Fruit fly (Drosophila melanogaster): ENCODE data around the gene Alr.

The Alr gene

dm6 chrX:19744003-19744488 is 4.1 kb upstream of the Alr start, which contains the start of the genes CG18809, COX6B, CG33932 and Rpp20 (continued):
- peak; percentile 59 for TF ChIP-seq CG13775 (GFP tag; optimal IDR thresholded peaks at IDR 0.05)
- no peak for TF ChIP-seq ap (GFP tag; IDR thresholded peaks at IDR 0.05)
- TF ChIP-seq CG31365 (tag; optimal IDR thresholded peaks at IDR 0.05): no peak
- no peak for TF ChIP-seq Lpt (GFP tag; optimal IDR thresholded peaks at IDR 0.05)
- TF ChIP-seq CG10209 (GFP tag; optimal IDR thresholded peaks at IDR 0.05): peak; percentile 52
- TF ChIP-seq ci (GFP tag; IDR thresholded peaks at IDR 0.05): peak; percentile 83
- TF ChIP-seq CG17612 (GFP tag; IDR thresholded peaks at IDR 0.05): peak; percentile 20; the same call in 1 of the 2 replicates
- peak; percentile 5 for TF ChIP-seq CG30020 (tag; optimal IDR thresholded peaks at IDR 0.05)
- TF ChIP-seq CG13424 (tag; optimal IDR thresholded peaks at IDR 0.05): peak; percentile 30
- peak; percentile 45 for TF ChIP-seq PHDP (tag; optimal IDR thresholded peaks at IDR 0.05)
- peak; percentile 78 for TF ChIP-seq Myb (GFP tag; optimal IDR thresholded peaks at IDR 0.05)
- no peak for TF ChIP-seq dimm (GFP tag; IDR thresholded peaks at IDR 0.05)
- no peak for TF ChIP-seq ac (GFP tag; optimal IDR thresholded peaks at IDR 0.05)
- TF ChIP-seq CG7745 (tag; optimal IDR thresholded peaks at IDR 0.05): no peak
- no peak for TF ChIP-seq exex (tag; optimal IDR thresholded peaks at IDR 0.05)
- no peak for TF ChIP-seq gsb (GFP tag; IDR thresholded peaks at IDR 0.05)
- TF ChIP-seq Kr (GFP tag; optimal IDR thresholded peaks at IDR 0.05): no peak
- TF ChIP-seq B-H1 (GFP tag; IDR thresholded peaks at IDR 0.05): no peak
- no peak for TF ChIP-seq wek (GFP tag; optimal IDR thresholded peaks at IDR 0.05)
- peak; percentile 95 for TF ChIP-seq CG10267 (tag; optimal IDR thresholded peaks at IDR 0.05)
- TF ChIP-seq Antp (GFP tag; optimal IDR thresholded peaks at IDR 0.05): peak; percentile 84
- TF ChIP-seq grn (GFP tag; optimal IDR thresholded peaks at IDR 0.05): peak; percentile 7
- TF ChIP-seq rib (GFP tag; IDR thresholded peaks at IDR 0.05): peak; percentile 75; the same call in 1 of the 2 replicates
- no peak for TF ChIP-seq pan (optimal IDR thresholded peaks at IDR 0.05)
- peak in 1 of 2 experiments; percentile 59 for TF ChIP-seq pan (GFP tag; optimal IDR thresholded peaks at IDR 0.05 in 1 of 2, IDR thresholded peaks at IDR 0.05 in 1 of 2)
- peak; percentile 43; the same call in 1 of the 3 replicates for TF ChIP-seq tgo (GFP tag; IDR thresholded peaks at IDR 0.05)
- TF ChIP-seq sima (GFP tag; optimal IDR thresholded peaks at IDR 0.05): no peak
- TF ChIP-seq al (GFP tag; IDR thresholded peaks at IDR 0.05): peak; percentile 63
- peak; percentile 56 for TF ChIP-seq CG10654 (GFP tag; optimal IDR thresholded peaks at IDR 0.05)
- TF ChIP-seq Doc2 (GFP tag; IDR thresholded peaks at IDR 0.05): no peak
- peak; percentile 89 for TF ChIP-seq CG15514 (GFP tag; optimal IDR thresholded peaks at IDR 0.05)
- peak; percentile 25; the same call in 1 of the 3 replicates for TF ChIP-seq croc (GFP tag; conservative IDR thresholded peaks at IDR 0.05)
- peak; percentile 84 for TF ChIP-seq CG7786 (GFP tag; optimal IDR thresholded peaks at IDR 0.05)
- TF ChIP-seq slou (GFP tag; optimal IDR thresholded peaks at IDR 0.05): no peak
- no peak for TF ChIP-seq Tbp (GFP tag; optimal IDR thresholded peaks at IDR 0.05)
- TF ChIP-seq CG2678 (tag; optimal IDR thresholded peaks at IDR 0.05): no peak
- TF ChIP-seq ttk (GFP tag; IDR thresholded peaks at IDR 0.05): peak; percentile 11; the same call in 1 of the 2 replicates
- no peak for TF ChIP-seq Ada2b (GFP tag; IDR thresholded peaks at IDR 0.05)
- peak; percentile 50 for TF ChIP-seq BtbVII (GFP tag; optimal IDR thresholded peaks at IDR 0.05)
- peak; percentile 83 for TF ChIP-seq CG13624 (GFP tag; optimal IDR thresholded peaks at IDR 0.05)
- TF ChIP-seq CG15011 (GFP tag; optimal IDR thresholded peaks at IDR 0.05): no peak
- peak; percentile 24; the same call in 1 of the 2 replicates for TF ChIP-seq Adf1 (GFP tag; IDR thresholded peaks at IDR 0.05)
- TF ChIP-seq dan (GFP tag; IDR thresholded peaks at IDR 0.05): no peak
- peak; percentile 74 for TF ChIP-seq Lhr (GFP tag; optimal IDR thresholded peaks at IDR 0.05)
- no peak for TF ChIP-seq eve (GFP tag; optimal IDR thresholded peaks at IDR 0.05)
- TF ChIP-seq pita (GFP tag; optimal IDR thresholded peaks at IDR 0.05): no peak
- no peak for TF ChIP-seq prd (optimal IDR thresholded peaks at IDR 0.05)
- peak; percentile 40; the same call in 1 of the 3 replicates for TF ChIP-seq prd (GFP tag; IDR thresholded peaks at IDR 0.05)
- TF ChIP-seq GATAe (GFP tag; conservative IDR thresholded peaks at IDR 0.05): no peak
- TF ChIP-seq Hmr (GFP tag; optimal IDR thresholded peaks at IDR 0.05): peak; percentile 85
- peak; percentile 69 for TF ChIP-seq CG4282 (GFP tag; optimal IDR thresholded peaks at IDR 0.05)
- peak; percentile 35 for TF ChIP-seq Nf-YB (GFP tag; optimal IDR thresholded peaks at IDR 0.05)
